Worm (Caenorhabditis elegans) whole organism, L2 larva: Measurements from ENCODE around the gene Y54G2A.37.

Source experiments
- C34F6.9 ChIP-seq: fragments of 150-350 bp; optimal IDR thresholded peaks from 2 replicates; lab custom pipeline; 2014; ENCODE audit warnings: missing biosample characterization, missing genetic modification characterization
- Y55F3AM.14 ChIP-seq: fragments of 200-800 bp; sonication (Bioruptor generic); optimal IDR thresholded peaks from 2 replicates; lab custom pipeline; 2018; ENCODE audit warnings: mild to moderate bottlenecking, missing genetic modification characterization, missing compliant biosample characterization
- ZK546.5 ChIP-seq: sonication (generic microtip); optimal IDR thresholded peaks from 2 replicates; lab custom pipeline; 2017; ENCODE audit warnings: missing biosample characterization, missing genetic modification characterization
- aly-2 ChIP-seq: fragments of 150-350 bp; optimal IDR thresholded peaks from 2 replicates; lab custom pipeline; 2014; ENCODE audit warnings: missing biosample characterization, missing genetic modification characterization
- blmp-1 ChIP-seq: sonication (generic microtip); optimal IDR thresholded peaks from 2 replicates; lab custom pipeline; 2017; ENCODE audit warnings: missing genetic modification characterization, mild to moderate bottlenecking, missing compliant biosample characterization, antibody characterized with exemption, moderate library complexity; ENCODE audit not compliant: insufficient read depth
- ceh-82 ChIP-seq: fragments of 150-350 bp; optimal IDR thresholded peaks from 2 replicates; lab custom pipeline; 2014; ENCODE audit warnings: missing biosample characterization, missing genetic modification characterization
- crh-2 ChIP-seq: sonication (generic microtip); optimal IDR thresholded peaks from 2 replicates; lab custom pipeline; 2017; ENCODE audit warnings: missing biosample characterization, missing genetic modification characterization
- egl-27 ChIP-seq: sonication (generic microtip); optimal IDR thresholded peaks from 3 replicates; lab custom pipeline; 2017; ENCODE audit warnings: missing biosample characterization, missing genetic modification reagents, missing genetic modification characterization
- elt-3 ChIP-seq: sonication (generic microtip); optimal IDR thresholded peaks from 2 replicates; lab custom pipeline; 2017; ENCODE audit warnings: missing biosample characterization, missing genetic modification characterization
- fos-1 ChIP-seq: fragments of 150-350 bp; optimal IDR thresholded peaks from 2 replicates; lab custom pipeline; 2014; ENCODE audit warnings: missing biosample characterization, missing genetic modification characterization
- gmeb-1 ChIP-seq: fragments of 150-350 bp; optimal IDR thresholded peaks from 2 replicates; lab custom pipeline; 2014; ENCODE audit warnings: missing biosample characterization, missing genetic modification characterization
- lsy-2 ChIP-seq, 2 experiments: fragments of 150-350 bp in 1 of 2; sonication (generic microtip) in 1 of 2; optimal IDR thresholded peaks; 2 replicates each; lab custom pipeline; 2014 to 2017; ENCODE audit warnings: missing biosample characterization in 2 of 2, missing genetic modification characterization in 2 of 2
- mdl-1 ChIP-seq, 2 experiments: fragments of 150-350 bp in 1 of 2; sonication (generic microtip) in 1 of 2; optimal IDR thresholded peaks; 2 replicates each; lab custom pipeline; 2017; ENCODE audit warnings: missing biosample characterization in 2 of 2, missing genetic modification characterization in 2 of 2
- nhr-12 ChIP-seq: fragments of 150-350 bp; optimal IDR thresholded peaks from 2 replicates; lab custom pipeline; 2014; ENCODE audit warnings: missing biosample characterization, missing genetic modification characterization
- nhr-129 ChIP-seq: fragments of 150-350 bp; optimal IDR thresholded peaks from 2 replicates; lab custom pipeline; 2014; ENCODE audit warnings: missing biosample characterization, missing genetic modification characterization
- nhr-25 ChIP-seq: fragments of 150-350 bp; sonication (generic microtip); optimal IDR thresholded peaks from 3 replicates; lab custom pipeline; 2014; ENCODE audit warnings: missing biosample characterization, missing genetic modification characterization
- nhr-77 ChIP-seq: fragments of 150-350 bp; optimal IDR thresholded peaks from 2 replicates; lab custom pipeline; 2014; ENCODE audit warnings: missing biosample characterization, missing genetic modification characterization
- sma-9 ChIP-seq, 2 experiments: fragments of 150-350 bp in 1 of 2; sonication (generic microtip) in 1 of 2; optimal IDR thresholded peaks; 2 replicates each; lab custom pipeline; 2014 to 2016; ENCODE audit warnings: missing genetic modification characterization in 2 of 2, mild to moderate bottlenecking in 1 of 2, missing biosample characterization in 1 of 2, missing compliant biosample characterization in 1 of 2, missing genetic modification reagents in 1 of 2, moderate library complexity in 1 of 2
- unc-55 ChIP-seq: fragments of 150-350 bp; sonication (generic microtip); optimal IDR thresholded peaks from 3 replicates; lab custom pipeline; 2014; ENCODE audit warnings: missing biosample characterization, missing genetic modification reagents, missing genetic modification characterization
- unc-62 ChIP-seq: fragments of 150-350 bp; optimal IDR thresholded peaks from 2 replicates; lab custom pipeline; 2014; ENCODE audit warnings: missing biosample characterization, missing genetic modification reagents, missing genetic modification characterization
- ztf-1 ChIP-seq: fragments of 200-800 bp; sonication (Bioruptor generic); conservative IDR thresholded peaks from 2 replicates; pipeline ENCODE4 v1.3.6; 2022; ENCODE audit warnings: missing genetic modification characterization, missing compliant biosample characterization
- ztf-11 ChIP-seq: sonication (generic microtip); optimal IDR thresholded peaks from 2 replicates; lab custom pipeline; 2017; ENCODE audit warnings: missing biosample characterization, missing genetic modification characterization
- ztf-4 ChIP-seq: fragments of 150-350 bp; optimal IDR thresholded peaks from 2 replicates; lab custom pipeline; 2014; ENCODE audit warnings: missing biosample characterization, missing genetic modification characterization

Gene Y54G2A.37

DNA sequence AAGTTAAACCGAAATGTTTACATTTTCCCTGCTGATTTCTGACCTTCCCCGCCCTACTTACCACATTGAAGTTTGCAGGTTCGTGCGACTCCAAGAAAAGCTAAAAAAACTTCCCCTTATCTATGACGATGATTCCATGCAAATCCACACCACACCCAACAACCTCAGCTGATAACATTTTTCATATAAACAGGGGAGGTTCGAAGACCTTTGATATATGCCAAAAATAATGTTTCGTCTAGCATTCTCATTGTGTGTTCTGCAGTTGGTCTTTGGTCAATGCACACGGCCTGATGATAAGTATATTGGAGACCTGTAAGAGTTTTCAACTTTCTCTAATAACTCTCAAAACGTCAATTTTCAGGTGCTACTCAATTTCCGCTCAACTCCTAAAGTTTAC lies 33.7 kb downstream of the Y54G2A.37 start:
- no peak for TF ChIP-seq ztf-11
- TF ChIP-seq fos-1 (tag; lab: Kevin White, UChicago): peak; percentile 8

DNA sequence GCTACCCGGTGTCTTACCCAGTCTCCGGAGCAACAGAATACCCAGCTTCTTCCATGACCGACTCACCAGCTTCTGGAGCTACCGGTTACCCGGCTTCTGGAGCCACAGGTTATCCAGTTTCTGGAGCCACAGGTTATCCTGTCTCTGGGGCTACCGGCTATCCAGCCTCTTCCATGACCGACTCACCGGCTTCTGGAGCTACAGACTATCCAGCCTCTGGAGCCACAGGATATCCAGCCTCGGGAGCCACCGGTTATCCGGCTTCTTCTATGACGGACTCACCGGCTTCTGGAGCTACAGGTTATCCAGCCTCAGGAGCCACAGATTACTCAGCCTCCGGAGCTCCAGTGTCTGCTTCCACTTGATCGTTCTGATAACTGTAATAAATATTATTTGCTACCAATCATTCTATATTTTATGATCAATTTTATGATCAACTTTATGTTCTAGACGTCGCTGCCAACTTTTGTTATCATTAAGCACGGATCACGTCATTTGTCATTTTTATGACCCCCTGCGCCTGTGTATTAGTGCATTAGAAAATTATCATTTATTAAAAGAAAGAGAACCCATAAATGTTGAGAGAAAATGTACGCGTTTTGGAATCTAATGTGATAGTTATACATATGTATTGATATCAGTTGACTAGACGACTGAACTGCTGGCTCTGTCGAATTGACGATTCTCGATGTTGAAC lies 34.7 kb downstream of the Y54G2A.37 start:
- no peak for TF ChIP-seq C34F6.9
- no peak for TF ChIP-seq nhr-129 (tag; lab: Kevin White, UChicago)
- peak; percentile 3 for TF ChIP-seq gmeb-1 (tag; lab: Kevin White, UChicago)
- TF ChIP-seq aly-2 (tag; lab: Kevin White, UChicago): no peak
- peak; percentile 78 for TF ChIP-seq sma-9 (GFP tag; optimal IDR thresholded peaks at IDR 0.05; lab: Kevin White, UChicago)
- TF ChIP-seq sma-9 (tag; optimal IDR thresholded peaks at IDR 0.05; lab: Kevin White, UChicago): no peak
- peak; percentile 60 for TF ChIP-seq crh-2
- no peak for TF ChIP-seq nhr-25 (tag; lab: Kevin White, UChicago)
- TF ChIP-seq egl-27: no peak
- TF ChIP-seq fos-1 (tag; lab: Kevin White, UChicago): peak; percentile 70
- TF ChIP-seq ztf-4 (tag; lab: Kevin White, UChicago): no peak
- TF ChIP-seq, all 48 proteins: peak for 4

DNA sequence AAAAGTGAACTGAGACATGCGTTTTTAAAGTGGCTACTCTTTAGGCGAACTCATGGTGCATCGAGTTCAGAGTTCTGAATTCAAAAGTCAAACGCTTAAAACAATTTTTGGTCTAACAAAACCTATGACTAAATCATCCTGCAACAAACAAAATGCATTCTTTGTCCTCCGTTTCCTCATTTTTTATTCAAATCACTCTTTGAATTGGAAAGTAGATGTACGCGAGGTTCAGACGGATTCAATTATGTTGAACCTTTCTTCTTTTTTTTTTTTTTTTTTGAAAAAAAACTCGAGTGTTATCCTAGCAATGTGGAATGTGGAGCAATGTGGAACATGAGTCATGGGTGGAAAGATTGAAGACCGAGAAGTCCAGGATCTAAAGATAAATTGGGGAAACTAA lies 38.2 kb downstream of the Y54G2A.37 start:
- TF ChIP-seq elt-3: no peak
- TF ChIP-seq ztf-1 (GFP tag; lab: Robert Waterston, UW): no peak
- no peak for TF ChIP-seq lsy-2 (tag; optimal IDR thresholded peaks at IDR 0.05; lab: Kevin White, UChicago)
- no peak for TF ChIP-seq nhr-77 (tag; lab: Kevin White, UChicago)
- TF ChIP-seq ztf-11: no peak
- no peak for TF ChIP-seq mdl-1 (tag; optimal IDR thresholded peaks at IDR 0.05; lab: Kevin White, UChicago)
- TF ChIP-seq C34F6.9: no peak
- TF ChIP-seq ceh-82: no peak
- TF ChIP-seq aly-2 (tag; lab: Kevin White, UChicago): no peak
- no peak for TF ChIP-seq gmeb-1 (tag; lab: Kevin White, UChicago)
- no peak for TF ChIP-seq Y55F3AM.14 (GFP tag; lab: Kevin White, UChicago)
- TF ChIP-seq unc-55: no peak
- TF ChIP-seq blmp-1 (tag; lab: Kevin White, UChicago): no peak

DNA sequence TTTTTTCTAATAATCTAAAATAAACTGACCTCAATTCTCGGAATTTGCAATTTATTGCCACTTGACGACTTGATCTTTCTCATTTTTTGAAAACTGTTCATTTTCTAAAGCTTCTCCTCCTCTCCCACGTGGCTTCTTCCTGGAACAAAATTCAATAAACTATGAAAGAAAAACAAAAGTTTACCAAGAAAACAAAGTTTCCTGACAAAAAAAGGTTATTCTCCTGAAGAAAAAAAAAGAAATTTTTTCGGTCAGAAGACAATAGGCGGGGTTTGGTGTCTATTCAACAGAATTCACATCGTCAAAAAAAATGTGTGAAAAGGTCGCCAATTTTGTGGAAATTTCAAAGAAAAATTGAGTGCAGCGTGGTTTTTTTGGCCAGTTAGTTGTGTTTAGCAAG lies 44.2 kb downstream of the Y54G2A.37 start, which contains the start of gene Y54G2A.16:
Y54G2A.16 (minus strand) TSS at position 101 of the 400 bp plus-strand sequence.
- TF ChIP-seq nhr-12 (no peak), nhr-25 (tag; lab: Kevin White, UChicago) (no peak), ZK546.5 (no peak), unc-62 (GFP tag; lab: Kevin White, UChicago) (no peak)
- TF ChIP-seq, all 48 proteins: peak for 0
